Fruit fly (Drosophila melanogaster): ENCODE measurements around the gene Cp19.

Gene Cp19

DNA sequence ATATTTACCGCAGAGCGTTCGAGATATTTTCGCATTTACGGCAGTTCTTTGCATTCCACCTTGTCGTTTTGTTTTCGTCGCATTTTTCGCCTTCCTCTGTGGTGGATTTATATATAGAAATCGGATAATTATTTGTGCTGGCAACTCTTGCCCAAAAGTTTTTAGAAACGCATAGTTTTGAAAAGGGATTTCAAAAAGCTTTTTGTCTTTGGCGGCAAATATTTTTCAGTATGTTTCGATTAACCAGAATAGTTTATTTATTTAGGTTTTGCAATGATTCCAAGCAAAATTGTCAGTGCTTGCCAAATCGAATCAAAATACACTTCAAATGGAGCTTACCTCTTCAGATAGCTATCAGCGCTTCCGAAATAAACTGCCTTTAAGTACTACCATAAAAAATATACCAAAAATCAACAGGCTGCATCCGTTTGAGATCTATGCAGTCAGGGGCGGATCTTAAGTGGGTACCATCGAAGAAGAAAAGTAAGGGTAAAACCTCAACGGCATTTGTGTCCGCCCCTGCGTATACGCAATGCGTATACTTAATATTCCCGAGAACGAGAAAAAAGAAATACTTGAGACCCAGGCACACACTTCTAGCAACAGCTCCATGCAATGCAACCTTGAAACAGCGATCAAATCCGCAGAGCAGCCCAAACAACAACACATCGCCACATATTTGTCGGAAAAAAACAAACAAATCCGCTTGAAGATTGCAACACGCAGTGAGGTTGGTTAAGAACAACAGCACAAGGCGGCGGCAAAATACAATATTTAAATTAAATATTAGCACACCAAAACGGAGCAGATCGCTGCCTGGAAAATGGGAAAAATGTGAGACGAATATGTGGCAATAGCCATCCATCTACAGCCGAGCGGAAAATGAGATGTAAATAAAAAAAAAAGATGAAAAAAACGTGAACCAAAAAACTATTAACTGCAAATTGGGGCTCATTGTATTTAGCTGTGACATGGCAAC is 20.3 kb downstream of the Cp19 start, which contains the start of gene CG13306 (continued):
- TF ChIP-seq CG9727 (GFP tag; optimal IDR thresholded peaks at IDR 0.05): no peak
- no peak for TF ChIP-seq CG11696 (GFP tag; IDR thresholded peaks at IDR 0.05)
- TF ChIP-seq Ptx1 (GFP tag; IDR thresholded peaks at IDR 0.05): 0 out of 2 replicates have a peak, but pooled peaks have one; percentile 27
- no peak for TF ChIP-seq CG10959 (GFP tag; IDR thresholded peaks at IDR 0.05)
- no peak for TF ChIP-seq Sry-δ (GFP tag; optimal IDR thresholded peaks at IDR 0.05)
- no peak for TF ChIP-seq CG31224 (GFP tag; IDR thresholded peaks at IDR 0.05)
- no peak for TF ChIP-seq dm (GFP tag; optimal IDR thresholded peaks at IDR 0.05)
- TF ChIP-seq rib (GFP tag; IDR thresholded peaks at IDR 0.05): no peak
- TF ChIP-seq crp (GFP tag; optimal IDR thresholded peaks at IDR 0.05): no peak
- no peak for TF ChIP-seq ac (GFP tag; optimal IDR thresholded peaks at IDR 0.05)
- TF ChIP-seq CG17361 (GFP tag; IDR thresholded peaks at IDR 0.05): no peak
- no peak for TF ChIP-seq maf-S (GFP tag; optimal IDR thresholded peaks at IDR 0.05)
- TF ChIP-seq eyg (GFP tag; optimal IDR thresholded peaks at IDR 0.05): no peak
- TF ChIP-seq CG7556 (GFP tag; optimal IDR thresholded peaks at IDR 0.05): no peak
- TF ChIP-seq CG10543 (GFP tag; optimal IDR thresholded peaks at IDR 0.05): peak; percentile 47
- peak; percentile 43; the same call in 1 of the 3 replicates for TF ChIP-seq so (GFP tag; IDR thresholded peaks at IDR 0.05)
- TF ChIP-seq pros (GFP tag; optimal IDR thresholded peaks at IDR 0.05): no peak
- no peak for TF ChIP-seq exex (tag; optimal IDR thresholded peaks at IDR 0.05)
- TF ChIP-seq CG2889 (GFP tag; IDR thresholded peaks at IDR 0.05): no peak
- no peak for TF ChIP-seq Lim3 (GFP tag; IDR thresholded peaks at IDR 0.05)
- no peak for TF ChIP-seq CG9817 (tag; optimal IDR thresholded peaks at IDR 0.05)
- TF ChIP-seq CG4360 (GFP tag; IDR thresholded peaks at IDR 0.05): no peak
- TF ChIP-seq Pdp1 (GFP tag; optimal IDR thresholded peaks at IDR 0.05): peak in 1 of 2 experiments; percentile 61
- no peak for TF ChIP-seq bigmax (GFP tag; optimal IDR thresholded peaks at IDR 0.05)
- TF ChIP-seq dmrt99B (tag; optimal IDR thresholded peaks at IDR 0.05): peak; percentile 42
- no peak for TF ChIP-seq hkb (optimal IDR thresholded peaks at IDR 0.05)
- TF ChIP-seq hkb (GFP tag; IDR thresholded peaks at IDR 0.05): peak; percentile 39; the same call in 1 of the 2 replicates
- no peak for TF ChIP-seq HmgZ (tag; optimal IDR thresholded peaks at IDR 0.05)
- TF ChIP-seq Poxn (GFP tag; IDR thresholded peaks at IDR 0.05): no peak
- TF ChIP-seq prd (optimal IDR thresholded peaks at IDR 0.05): no peak
- TF ChIP-seq prd (GFP tag; IDR thresholded peaks at IDR 0.05): 0 out of 3 replicates have a peak, but pooled peaks have one; percentile 32
- TF ChIP-seq z (GFP tag; IDR thresholded peaks at IDR 0.05): no peak
- TF ChIP-seq CkIIα-i1 (GFP tag; IDR thresholded peaks at IDR 0.05): no peak
- no peak for TF ChIP-seq Side (GFP tag; optimal IDR thresholded peaks at IDR 0.05)
- no peak for TF ChIP-seq br (optimal IDR thresholded peaks at IDR 0.05)
- no peak for TF ChIP-seq CG6813 (GFP tag; optimal IDR thresholded peaks at IDR 0.05)
- TF ChIP-seq sob (GFP tag; IDR thresholded peaks at IDR 0.05): peak; percentile 44; the same call in 1 of the 2 replicates
- no peak for TF ChIP-seq mirr (GFP tag; optimal IDR thresholded peaks at IDR 0.05)
- TF ChIP-seq pho (GFP tag; optimal IDR thresholded peaks at IDR 0.05): no peak
- TF ChIP-seq luna (GFP tag; optimal IDR thresholded peaks at IDR 0.05): no peak
- peak; percentile 48; the same call in 1 of the 2 replicates for TF ChIP-seq CG14441 (GFP tag; IDR thresholded peaks at IDR 0.05)
- no peak; the same call in 1 of the 2 replicates for TF ChIP-seq Atf6 (GFP tag; IDR thresholded peaks at IDR 0.05)
- TF ChIP-seq CG2712 (tag; optimal IDR thresholded peaks at IDR 0.05): no peak
- no peak for TF ChIP-seq sc (optimal IDR thresholded peaks at IDR 0.05)
- no peak for TF ChIP-seq sc (GFP tag; optimal IDR thresholded peaks at IDR 0.05)
- no peak for TF ChIP-seq CG2120 (GFP tag; optimal IDR thresholded peaks at IDR 0.05)
- 0 out of 2 replicates have a peak, but pooled peaks have one; percentile 6 for TF ChIP-seq CG11247 (GFP tag; IDR thresholded peaks at IDR 0.05)
- TF ChIP-seq Rx (GFP tag; IDR thresholded peaks at IDR 0.05): peak; percentile 34; the same call in 1 of the 2 replicates
- TF ChIP-seq CG15269 (tag; optimal IDR thresholded peaks at IDR 0.05): peak; percentile 28
- TF ChIP-seq croc (GFP tag; conservative IDR thresholded peaks at IDR 0.05): no peak
